Worm (Caenorhabditis elegans) whole organism, L2 larva: ENCODE results near the gene efn-4.

Source experiments
- ceh-82 ChIP-seq: fragments of 150-350 bp; optimal IDR thresholded peaks from 2 replicates; lab custom pipeline; 2014; ENCODE audit warnings: missing biosample characterization, missing genetic modification characterization
- egl-27 ChIP-seq: sonication (generic microtip); optimal IDR thresholded peaks from 3 replicates; lab custom pipeline; 2017; ENCODE audit warnings: missing biosample characterization, missing genetic modification reagents, missing genetic modification characterization
- elt-3 ChIP-seq: sonication (generic microtip); optimal IDR thresholded peaks from 2 replicates; lab custom pipeline; 2017; ENCODE audit warnings: missing biosample characterization, missing genetic modification characterization
- fos-1 ChIP-seq: fragments of 150-350 bp; optimal IDR thresholded peaks from 2 replicates; lab custom pipeline; 2014; ENCODE audit warnings: missing biosample characterization, missing genetic modification characterization
- gmeb-1 ChIP-seq: fragments of 150-350 bp; optimal IDR thresholded peaks from 2 replicates; lab custom pipeline; 2014; ENCODE audit warnings: missing biosample characterization, missing genetic modification characterization
- nhr-11 ChIP-seq: fragments of 150-350 bp; optimal IDR thresholded peaks from 2 replicates; lab custom pipeline; 2014; ENCODE audit warnings: missing biosample characterization, missing genetic modification characterization
- nhr-12 ChIP-seq: fragments of 150-350 bp; optimal IDR thresholded peaks from 2 replicates; lab custom pipeline; 2014; ENCODE audit warnings: missing biosample characterization, missing genetic modification characterization
- sma-9 ChIP-seq, 2 experiments: fragments of 150-350 bp in 1 of 2; sonication (generic microtip) in 1 of 2; optimal IDR thresholded peaks; 2 replicates each; lab custom pipeline; 2014 to 2016; ENCODE audit warnings: missing genetic modification characterization in 2 of 2, mild to moderate bottlenecking in 1 of 2, missing biosample characterization in 1 of 2, missing compliant biosample characterization in 1 of 2, missing genetic modification reagents in 1 of 2, moderate library complexity in 1 of 2
- ztf-11 ChIP-seq: sonication (generic microtip); optimal IDR thresholded peaks from 2 replicates; lab custom pipeline; 2017; ENCODE audit warnings: missing biosample characterization, missing genetic modification characterization
- ztf-4 ChIP-seq: fragments of 150-350 bp; optimal IDR thresholded peaks from 2 replicates; lab custom pipeline; 2014; ENCODE audit warnings: missing biosample characterization, missing genetic modification characterization

ce11 chrIV:615244-615643 is 56.2 kb downstream of the efn-4 start, which contains the start of gene C18H7.1:
- TF ChIP-seq fos-1 (tag; lab: Kevin White, UChicago) (no peak), gmeb-1 (tag; lab: Kevin White, UChicago) (no peak), ztf-4 (tag; lab: Kevin White, UChicago) (no peak), ceh-82 (tag; lab: Kevin White, UChicago) (no peak), elt-3 (tag; lab: Kevin White, UChicago) (no peak), nhr-12 (tag; lab: Kevin White, UChicago) (no peak), nhr-11 (tag; lab: Kevin White, UChicago) (no peak), sma-9 (GFP tag; optimal IDR thresholded peaks at IDR 0.05; lab: Kevin White, UChicago) (no peak), sma-9 (tag; optimal IDR thresholded peaks at IDR 0.05; lab: Kevin White, UChicago) (no peak), egl-27 (tag; lab: Kevin White, UChicago) (no peak), ztf-11 (tag; lab: Kevin White, UChicago) (no peak)
